Worm (Caenorhabditis elegans): ENCODE results near the gene ZK666.14.

DNA sequence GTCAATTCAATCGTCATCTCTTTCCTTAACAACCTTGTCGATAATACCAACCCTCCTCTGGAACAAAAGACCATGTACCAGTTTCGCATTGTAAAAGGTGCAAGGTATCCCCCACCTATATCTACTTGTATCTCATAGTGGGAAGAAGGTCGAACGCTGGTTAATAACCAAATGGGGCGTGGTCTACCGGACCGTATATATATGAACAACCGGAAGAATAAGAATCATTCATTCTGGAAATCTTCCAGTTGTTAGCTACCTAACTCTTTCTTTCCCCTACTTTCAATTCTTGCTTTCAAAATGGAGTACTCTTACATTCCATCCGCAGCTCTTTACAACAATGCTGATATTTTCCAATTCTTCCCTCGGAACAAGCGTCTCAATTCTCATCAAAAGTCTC is 33.4 kb upstream of the ZK666.14 start, which contains the start of gene ZK673.5:
- TF ChIP-seq ceh-22 (tag; optimal IDR thresholded peaks at IDR 0.05) (no peak), syd-9 (tag; optimal IDR thresholded peaks at IDR 0.05) (no peak), ceh-34 (tag; optimal IDR thresholded peaks at IDR 0.05) (no peak), T23F11.4 (GFP tag; optimal IDR thresholded peaks at IDR 0.05) (no peak), dve-1 (tag; optimal IDR thresholded peaks at IDR 0.05) (no peak), ama-1 (optimal IDR thresholded peaks at IDR 0.05) (no peak), gmeb-2 (tag; optimal IDR thresholded peaks at IDR 0.05) (no peak), pax-1 (tag; optimal IDR thresholded peaks at IDR 0.05) (no peak), lim-6 (tag; optimal IDR thresholded peaks at IDR 0.05) (no peak), hlh-30 (tag; optimal IDR thresholded peaks at IDR 0.05; ENCODE audit: insufficient read depth) (no peak), hlh-13 (GFP tag; optimal IDR thresholded peaks at IDR 0.05) (no peak), ceh-24 (tag; optimal IDR thresholded peaks at IDR 0.05) (no peak), che-1 (tag; optimal IDR thresholded peaks at IDR 0.05) (no peak), mec-3 (tag; optimal IDR thresholded peaks at IDR 0.05; ENCODE audit: borderline replicate concordance) (no peak)

Measured in whole organism, late embryonic.